Fruit fly (Drosophila melanogaster): ENCODE measurements around the gene CG34164.
A peak's percentile ranks its signal among the peaks of the same experiment; 100 is the strongest.

Gene CG34164

dm6 chr2L:12055837-12056388 is at the start of gene CG34164, which contains the start of the genes JhI-21 and RpL7-like:
CG34164 (plus strand) TSS chr2L:12056348.
JhI-21 (minus strand) TSS chr2L:12056042.
RpL7-like (plus strand) TSS chr2L:12056326.
- TF ChIP-seq Ssrp (tag; optimal IDR thresholded peaks at IDR 0.05) (no peak), sqz (GFP tag; optimal IDR thresholded peaks at IDR 0.05) (peak; percentile 94), Chrac-16 (GFP tag; optimal IDR thresholded peaks at IDR 0.05) (no peak), CG12104 (GFP tag; optimal IDR thresholded peaks at IDR 0.05) (no peak), kni (GFP tag; optimal IDR thresholded peaks at IDR 0.05) (no peak), CG14710 (tag; optimal IDR thresholded peaks at IDR 0.05) (peak; percentile 61), CG2678 (tag; optimal IDR thresholded peaks at IDR 0.05) (no peak), Med (GFP tag) (peak; percentile 71), pb (GFP tag; optimal IDR thresholded peaks at IDR 0.05) (no peak), CG18011 (GFP tag; optimal IDR thresholded peaks at IDR 0.05) (no peak), CG5953 (GFP tag; IDR thresholded peaks at IDR 0.05) (no peak), CG32772 (GFP tag; IDR thresholded peaks at IDR 0.05) (no peak), bsh (GFP tag; optimal IDR thresholded peaks at IDR 0.05) (peak in 1 of 2 experiments; percentile 19), scrt (GFP tag; optimal IDR thresholded peaks at IDR 0.05) (peak; percentile 97), Blimp-1 (GFP tag; optimal IDR thresholded peaks at IDR 0.05) (no peak), Kr (GFP tag; optimal IDR thresholded peaks at IDR 0.05) (no peak), Stat92E (GFP tag; optimal IDR thresholded peaks at IDR 0.05) (peak in 1 of 3 experiments; percentile 64), cg (GFP tag; optimal IDR thresholded peaks at IDR 0.05) (no peak), CG2875 (GFP tag; optimal IDR thresholded peaks at IDR 0.05) (no peak), HmgZ (tag; optimal IDR thresholded peaks at IDR 0.05) (no peak), CG11398 (GFP tag; optimal IDR thresholded peaks at IDR 0.05) (no peak), CG17829 (tag; optimal IDR thresholded peaks at IDR 0.05) (peak; percentile 8), CG6765 (GFP tag; optimal IDR thresholded peaks at IDR 0.05) (peak; percentile 9), en (GFP tag; optimal IDR thresholded peaks at IDR 0.05) (no peak), Elba2 (GFP tag; optimal IDR thresholded peaks at IDR 0.05) (no peak), slbo (GFP tag; IDR thresholded peaks at IDR 0.05) (no peak), CG3281 (GFP tag; optimal IDR thresholded peaks at IDR 0.05) (peak; percentile 6), Hmx (GFP tag; optimal IDR thresholded peaks at IDR 0.05) (no peak), Bteb2 (GFP tag; optimal IDR thresholded peaks at IDR 0.05) (peak; percentile 13), Doc3 (GFP tag; IDR thresholded peaks at IDR 0.05; ENCODE audit: partially characterized antibody) (0 out of 3 replicates have a peak, but pooled peaks have one; percentile 53), pzg (GFP tag; optimal IDR thresholded peaks at IDR 0.05) (peak; percentile 86), CG14860 (GFP tag; IDR thresholded peaks at IDR 0.05; ENCODE audit: partially characterized antibody) (no peak), hkb (optimal IDR thresholded peaks at IDR 0.05) (no peak), hkb (GFP tag; IDR thresholded peaks at IDR 0.05) (peak; percentile 31; the same call in 1 of the 2 replicates), odd (GFP tag; optimal IDR thresholded peaks at IDR 0.05) (no peak), CG10267 (tag; optimal IDR thresholded peaks at IDR 0.05) (peak; percentile 65), knrl (GFP tag; IDR thresholded peaks at IDR 0.05; ENCODE audit: partially characterized antibody) (peak; percentile 62), Ptx1 (GFP tag; IDR thresholded peaks at IDR 0.05) (no peak), CG17612 (GFP tag; IDR thresholded peaks at IDR 0.05) (no peak), eve (GFP tag; optimal IDR thresholded peaks at IDR 0.05) (no peak), CG12391 (tag; optimal IDR thresholded peaks at IDR 0.05) (no peak), onecut (GFP tag; IDR thresholded peaks at IDR 0.05) (no peak), Six4 (GFP tag; optimal IDR thresholded peaks at IDR 0.05) (no peak), Fer2 (tag; optimal IDR thresholded peaks at IDR 0.05) (no peak), CG8478 (optimal IDR thresholded peaks at IDR 0.05) (no peak), CG9932 (GFP tag; IDR thresholded peaks at IDR 0.05) (no peak), maf-S (GFP tag; optimal IDR thresholded peaks at IDR 0.05) (no peak), CG13296 (GFP tag; optimal IDR thresholded peaks at IDR 0.05) (no peak), fd64A (GFP tag; optimal IDR thresholded peaks at IDR 0.05) (no peak), E2f2 (GFP tag; IDR thresholded peaks at IDR 0.05) (peak; percentile 98), Mrtf (GFP tag; IDR thresholded peaks at IDR 0.05) (no peak)
